Worm (Caenorhabditis elegans) whole organism, midembryonic: Measurements from ENCODE around the gene R02F11.12.

Source experiments
- T22C8.4 ChIP-seq: fragments of 200-800 bp; sonication (Bioruptor generic); IDR thresholded peaks from 2 replicates; pipeline ENCODE4 v1.3.6; 2022; ENCODE audit warnings: missing genetic modification characterization, missing compliant biosample characterization
- cog-1 ChIP-seq: sonication (generic microtip); optimal IDR thresholded peaks from 2 replicates; lab custom pipeline; 2016; ENCODE audit warnings: missing genetic modification characterization, missing compliant biosample characterization
- flt-1 ChIP-seq: fragments of 200-800 bp; sonication (Bioruptor generic); IDR thresholded peaks from 2 replicates; pipeline ENCODE4 v1.3.6; 2022; ENCODE audit warnings: missing genetic modification characterization, missing compliant biosample characterization
- klf-2 ChIP-seq: fragments of 200-800 bp; sonication (Bioruptor generic); conservative IDR thresholded peaks from 2 replicates; pipeline ENCODE4 v1.3.6; 2022; ENCODE audit warnings: missing genetic modification reagents, missing genetic modification characterization, missing compliant biosample characterization
- med-1 ChIP-seq: sonication (generic microtip); optimal IDR thresholded peaks from 2 replicates; lab custom pipeline; 2017; ENCODE audit warnings: missing genetic modification characterization, mild to moderate bottlenecking, missing compliant biosample characterization, antibody characterized with exemption, missing genetic modification reagents; ENCODE audit not compliant: insufficient read depth
- ref-1 ChIP-seq: fragments of 200-800 bp; sonication (Bioruptor generic); conservative IDR thresholded peaks from 2 replicates; pipeline ENCODE4 v1.3.6; 2022; ENCODE audit warnings: missing genetic modification reagents, missing genetic modification characterization, missing compliant biosample characterization
- tab-1 ChIP-seq: fragments of 200-800 bp; sonication (Bioruptor generic); IDR thresholded peaks from 2 replicates; pipeline ENCODE4 v1.3.6; 2022; ENCODE audit warnings: missing genetic modification characterization, missing compliant biosample characterization
- ztf-23 ChIP-seq: fragments of 200-800 bp; sonication (Bioruptor generic); IDR thresholded peaks from 2 replicates; pipeline ENCODE4 v1.3.6; 2022; ENCODE audit warnings: missing genetic modification reagents, missing genetic modification characterization, missing compliant biosample characterization
- ztf-29 ChIP-seq: fragments of 200-800 bp; sonication (Bioruptor generic); IDR thresholded peaks from 2 replicates; pipeline ENCODE4 v1.3.6; 2022; ENCODE audit warnings: missing genetic modification reagents, missing genetic modification characterization, missing compliant biosample characterization

The R02F11.12 gene

ce11 chrV:4785333-4785852 is 5.1 kb upstream of the R02F11.12 start, which contains the start of the genes Y60C6A.2 and Y60C6A.3:
TSS of gene Y60C6A.2 (minus strand) at chrV:4785433.
TSS of gene Y60C6A.3 (plus strand) at chrV:4785802.
- TF ChIP-seq ztf-29 (GFP tag; lab: Robert Waterston, UW) (no peak), tab-1 (GFP tag; lab: Robert Waterston, UW) (no peak), klf-2 (GFP tag; lab: Robert Waterston, UW) (no peak), ref-1 (GFP tag; lab: Robert Waterston, UW) (no peak), T22C8.4 (GFP tag; lab: Robert Waterston, UW) (no peak), flt-1 (GFP tag; lab: Robert Waterston, UW) (no peak), ztf-23 (no peak), cog-1 (tag; lab: Kevin White, UChicago) (no peak)

- no peak for TF ChIP-seq klf-2 (GFP tag; lab: Robert Waterston, UW)
- no peak for TF ChIP-seq tab-1 (GFP tag; lab: Robert Waterston, UW)
- no peak for TF ChIP-seq flt-1 (GFP tag; lab: Robert Waterston, UW)
- TF ChIP-seq med-1 (GFP tag; lab: Kevin White, UChicago), result no peak
- no peak for TF ChIP-seq ref-1 (GFP tag; lab: Robert Waterston, UW)
- no peak for TF ChIP-seq ztf-23
- TF ChIP-seq T22C8.4 (GFP tag; lab: Robert Waterston, UW), result no peak
- TF ChIP-seq ztf-29 (GFP tag; lab: Robert Waterston, UW), result no peak
- TF ChIP-seq cog-1 (tag; lab: Kevin White, UChicago), result no peak
These were observed 3.3 kb upstream of the R02F11.12 start, which contains the start of gene R02F11.9 for ce11 chrV:4787166-4787565. TSS of gene R02F11.9 (plus strand) at chrV:4787466.

- TF ChIP-seq ztf-23 (no peak), T22C8.4 (GFP tag; lab: Robert Waterston, UW) (no peak), klf-2 (GFP tag; lab: Robert Waterston, UW) (no peak), cog-1 (tag; lab: Kevin White, UChicago) (no peak), ztf-29 (GFP tag; lab: Robert Waterston, UW) (no peak), med-1 (GFP tag; lab: Kevin White, UChicago) (no peak), flt-1 (GFP tag; lab: Robert Waterston, UW) (no peak), tab-1 (GFP tag; lab: Robert Waterston, UW) (no peak), ref-1 (GFP tag; lab: Robert Waterston, UW) (no peak)
These were observed 2.6 kb upstream of the R02F11.12 start for ce11 chrV:4787836-4788235.

- no peak for TF ChIP-seq med-1 (GFP tag; lab: Kevin White, UChicago)
- no peak for TF ChIP-seq tab-1 (GFP tag; lab: Robert Waterston, UW)
These were observed 1.6 kb upstream of the R02F11.12 start, which contains the start of gene R02F11.10 for ce11 chrV:4788823-4789222. TSS of gene R02F11.10 (plus strand) at chrV:4789123.

- no peak for TF ChIP-seq ztf-29 (GFP tag; lab: Robert Waterston, UW)
- TF ChIP-seq klf-2 (GFP tag; lab: Robert Waterston, UW), result no peak
- no peak for TF ChIP-seq tab-1 (GFP tag; lab: Robert Waterston, UW)
- no peak for TF ChIP-seq cog-1 (tag; lab: Kevin White, UChicago)
- TF ChIP-seq T22C8.4 (GFP tag; lab: Robert Waterston, UW), result no peak
- no peak for TF ChIP-seq ref-1 (GFP tag; lab: Robert Waterston, UW)
- TF ChIP-seq ztf-23, result no peak
- TF ChIP-seq flt-1 (GFP tag; lab: Robert Waterston, UW), result no peak
- no peak for TF ChIP-seq med-1 (GFP tag; lab: Kevin White, UChicago)
These were observed 1.1 kb downstream of the R02F11.12 start, which contains the start of gene R02F11.11 for ce11 chrV:4791569-4791968. TSS of gene R02F11.11 (plus strand) at chrV:4791869.

ce11 chrV:4794308-4794707 is 3.8 kb downstream of the R02F11.12 start, which contains the start of gene R02F11.2:
TSS of gene R02F11.2 (plus strand) at chrV:4794599.
- TF ChIP-seq med-1 (GFP tag; lab: Kevin White, UChicago) (no peak), ztf-29 (GFP tag; lab: Robert Waterston, UW) (no peak), ref-1 (GFP tag; lab: Robert Waterston, UW) (no peak), cog-1 (tag; lab: Kevin White, UChicago) (no peak), T22C8.4 (GFP tag; lab: Robert Waterston, UW) (no peak)

ce11 chrV:4800794-4801193 is 10.3 kb downstream of the R02F11.12 start, which contains the start of gene R02F11.1:
TSS of gene R02F11.1 (plus strand) at chrV:4801094.
- TF ChIP-seq klf-2 (GFP tag; lab: Robert Waterston, UW) (no peak), cog-1 (tag; lab: Kevin White, UChicago) (no peak), ztf-29 (GFP tag; lab: Robert Waterston, UW) (no peak), ref-1 (GFP tag; lab: Robert Waterston, UW) (no peak), med-1 (GFP tag; lab: Kevin White, UChicago) (no peak), ztf-23 (no peak)

ce11 chrV:4801943-4802342 is 11.5 kb downstream of the R02F11.12 start:
- TF ChIP-seq med-1 (GFP tag; lab: Kevin White, UChicago), result no peak
- no peak for TF ChIP-seq ztf-29 (GFP tag; lab: Robert Waterston, UW)
- no peak for TF ChIP-seq ref-1 (GFP tag; lab: Robert Waterston, UW)
- TF ChIP-seq tab-1 (GFP tag; lab: Robert Waterston, UW), result no peak
- no peak for TF ChIP-seq cog-1 (tag; lab: Kevin White, UChicago)
- TF ChIP-seq klf-2 (GFP tag; lab: Robert Waterston, UW), result no peak
- TF ChIP-seq ztf-23, result no peak
- TF ChIP-seq flt-1 (GFP tag; lab: Robert Waterston, UW), result no peak
- no peak for TF ChIP-seq T22C8.4 (GFP tag; lab: Robert Waterston, UW)

ce11 chrV:4805847-4806246 is 15.4 kb downstream of the R02F11.12 start, which contains the start of gene R02F11.3:
TSS of gene R02F11.3 (minus strand) at chrV:4805947.
- no peak for TF ChIP-seq med-1 (GFP tag; lab: Kevin White, UChicago)
- no peak for TF ChIP-seq cog-1 (tag; lab: Kevin White, UChicago)
- no peak for TF ChIP-seq tab-1 (GFP tag; lab: Robert Waterston, UW)
- TF ChIP-seq flt-1 (GFP tag; lab: Robert Waterston, UW), result no peak
- no peak for TF ChIP-seq T22C8.4 (GFP tag; lab: Robert Waterston, UW)
- no peak for TF ChIP-seq ref-1 (GFP tag; lab: Robert Waterston, UW)
